In genomic region chr2L:8852235-8852634, dm6 we compare ENCODE assay signal across 1 fruit fly cellular context.
TF ChIP-seq lines count a peak whose summit lies in the region.

No protein-coding gene starts in this region.

TF ChIP-seq in whole organism, embryonic, 481 proteins besides CTCF, POLR2A, EP300 and RAD21 (continued from another document and continues in another):
- TF ChIP-seq CG2120 (GFP tag; optimal IDR thresholded peaks at IDR 0.05; lab: Kevin White, UChicago) (no peak), slbo (GFP tag; IDR thresholded peaks at IDR 0.05; lab: Robert Waterston, UW) (no peak), Lim3 (GFP tag; IDR thresholded peaks at IDR 0.05; lab: Robert Waterston, UW) (no peak), dmrt99B (tag; optimal IDR thresholded peaks at IDR 0.05; lab: Kevin White, UChicago) (peak; percentile 46), fd64A (GFP tag; optimal IDR thresholded peaks at IDR 0.05; lab: Kevin White, UChicago) (peak; percentile 77), E2f2 (GFP tag; IDR thresholded peaks at IDR 0.05; lab: Robert Waterston, UW) (peak; percentile 27; the same call in 1 of the 2 replicates), bcd (GFP tag; optimal IDR thresholded peaks at IDR 0.05; lab: Kevin White, UChicago) (peak; percentile 35), Mrtf (GFP tag; IDR thresholded peaks at IDR 0.05; lab: Robert Waterston, UW) (no peak), Hmr (GFP tag; optimal IDR thresholded peaks at IDR 0.05; lab: Kevin White, UChicago) (peak; percentile 41), cwo (GFP tag; optimal IDR thresholded peaks at IDR 0.05; lab: Kevin White, UChicago) (peak; percentile 11), ems (GFP tag; optimal IDR thresholded peaks at IDR 0.05; lab: Kevin White, UChicago) (no peak), Hr51 (GFP tag; optimal IDR thresholded peaks at IDR 0.05; lab: Kevin White, UChicago) (peak in 1 of 2 experiments; percentile 1), Camta (GFP tag; optimal IDR thresholded peaks at IDR 0.05; lab: Kevin White, UChicago) (peak; percentile 40), fu2 (GFP tag; optimal IDR thresholded peaks at IDR 0.05; lab: Kevin White, UChicago) (no peak), CG18262 (tag; optimal IDR thresholded peaks at IDR 0.05; lab: Kevin White, UChicago) (peak; percentile 72), sc (optimal IDR thresholded peaks at IDR 0.05; lab: Kevin White, UChicago) (no peak), sc (GFP tag; optimal IDR thresholded peaks at IDR 0.05; lab: Kevin White, UChicago) (peak; percentile 65), mam (GFP tag; optimal IDR thresholded peaks at IDR 0.05; lab: Kevin White, UChicago) (no peak), CG11398 (GFP tag; optimal IDR thresholded peaks at IDR 0.05; lab: Kevin White, UChicago) (peak; percentile 55), CG7786 (GFP tag; optimal IDR thresholded peaks at IDR 0.05; lab: Kevin White, UChicago) (peak; percentile 14), HHEX (GFP tag; optimal IDR thresholded peaks at IDR 0.05; lab: Kevin White, UChicago) (peak; percentile 71), CG7928 (GFP tag; optimal IDR thresholded peaks at IDR 0.05; lab: Kevin White, UChicago) (no peak), bsh (GFP tag; optimal IDR thresholded peaks at IDR 0.05; lab: Kevin White, UChicago) (peak in 1 of 2 experiments; percentile 68), HLH54F (GFP tag; optimal IDR thresholded peaks at IDR 0.05; lab: Kevin White, UChicago) (peak; percentile 18), CG1602 (GFP tag; optimal IDR thresholded peaks at IDR 0.05; lab: Kevin White, UChicago) (peak; percentile 21), CG9727 (GFP tag; optimal IDR thresholded peaks at IDR 0.05; lab: Kevin White, UChicago) (peak; percentile 90), CG31388 (GFP tag; optimal IDR thresholded peaks at IDR 0.05; lab: Kevin White, UChicago) (peak; percentile 28), CG11696 (GFP tag; IDR thresholded peaks at IDR 0.05; lab: Robert Waterston, UW) (no peak), fru (optimal IDR thresholded peaks at IDR 0.05; lab: Kevin White, UChicago) (no peak), CG17612 (GFP tag; IDR thresholded peaks at IDR 0.05; lab: Robert Waterston, UW) (no peak), abd-A (tag; optimal IDR thresholded peaks at IDR 0.05; lab: Kevin White, UChicago) (no peak), NK7.1 (GFP tag; optimal IDR thresholded peaks at IDR 0.05; lab: Kevin White, UChicago) (peak; percentile 36), CG2116 (GFP tag; optimal IDR thresholded peaks at IDR 0.05; lab: Kevin White, UChicago) (peak; percentile 62), p53 (GFP tag; optimal IDR thresholded peaks at IDR 0.05; lab: Kevin White, UChicago) (no peak), Hr78 (GFP tag; optimal IDR thresholded peaks at IDR 0.05; lab: Kevin White, UChicago) (peak in 1 of 2 experiments; percentile 93), Dfd (GFP tag; optimal IDR thresholded peaks at IDR 0.05; lab: Kevin White, UChicago) (no peak), Oli (tag; optimal IDR thresholded peaks at IDR 0.05; lab: Kevin White, UChicago) (no peak), CG16813 (GFP tag; IDR thresholded peaks at IDR 0.05; lab: Robert Waterston, UW; ENCODE audit: partially characterized antibody) (no peak), zfh2 (GFP tag; optimal IDR thresholded peaks at IDR 0.05; lab: Kevin White, UChicago) (no peak), Drgx (GFP tag; IDR thresholded peaks at IDR 0.05; lab: Robert Waterston, UW) (no peak), CG34376 (GFP tag; optimal IDR thresholded peaks at IDR 0.05; lab: Kevin White, UChicago) (no peak), dpn (GFP tag; optimal IDR thresholded peaks at IDR 0.05; lab: Kevin White, UChicago) (peak; percentile 20 to 24), Bgb (GFP tag; IDR thresholded peaks at IDR 0.05; lab: Robert Waterston, UW; ENCODE audit: partially characterized antibody) (no peak), emc (GFP tag; optimal IDR thresholded peaks at IDR 0.05; lab: Kevin White, UChicago) (no peak), CG11723 (GFP tag; optimal IDR thresholded peaks at IDR 0.05; lab: Kevin White, UChicago) (peak; percentile 56), CG12942 (GFP tag; optimal IDR thresholded peaks at IDR 0.05; lab: Kevin White, UChicago) (no peak), Asciz (GFP tag; optimal IDR thresholded peaks at IDR 0.05; lab: Kevin White, UChicago) (peak; percentile 81), CG7963 (GFP tag; IDR thresholded peaks at IDR 0.05; lab: Robert Waterston, UW; ENCODE audit: partially characterized antibody) (no peak), seq (GFP tag; IDR thresholded peaks at IDR 0.05; lab: Robert Waterston, UW) (peak; percentile 39; the same call in 1 of the 2 replicates), row (GFP tag; IDR thresholded peaks at IDR 0.05; lab: Robert Waterston, UW) (no peak), CG10959 (GFP tag; IDR thresholded peaks at IDR 0.05; lab: Robert Waterston, UW) (no peak; the same call in 1 of the 2 replicates), Oaz (GFP tag; IDR thresholded peaks at IDR 0.05; lab: Robert Waterston, UW) (no peak), CG6175 (GFP tag; IDR thresholded peaks at IDR 0.05; lab: Robert Waterston, UW) (no peak), CG8924 (tag; optimal IDR thresholded peaks at IDR 0.05; lab: Kevin White, UChicago) (peak; percentile 77), CG12071 (GFP tag; optimal IDR thresholded peaks at IDR 0.05; lab: Kevin White, UChicago) (peak; percentile 60), bbx (GFP tag; IDR thresholded peaks at IDR 0.05; lab: Robert Waterston, UW; ENCODE audit: partially characterized antibody) (no peak), CG33213 (GFP tag; optimal IDR thresholded peaks at IDR 0.05; lab: Kevin White, UChicago) (peak; percentile 46), CG1233 (GFP tag; optimal IDR thresholded peaks at IDR 0.05; lab: Kevin White, UChicago) (peak; percentile 82), CG2875 (GFP tag; optimal IDR thresholded peaks at IDR 0.05; lab: Kevin White, UChicago) (peak; percentile 82), Sry-δ (GFP tag; optimal IDR thresholded peaks at IDR 0.05; lab: Kevin White, UChicago) (no peak), CG30020 (tag; optimal IDR thresholded peaks at IDR 0.05; lab: Kevin White, UChicago) (peak; percentile 3), zfh1 (GFP tag; IDR thresholded peaks at IDR 0.05; lab: Robert Waterston, UW) (peak; percentile 63; the same call in 1 of the 3 replicates), NFAT (GFP tag; IDR thresholded peaks at IDR 0.05; lab: Robert Waterston, UW) (no peak), CG12104 (GFP tag; optimal IDR thresholded peaks at IDR 0.05; lab: Kevin White, UChicago) (peak; percentile 47), CG18476 (GFP tag; optimal IDR thresholded peaks at IDR 0.05; lab: Kevin White, UChicago) (peak; percentile 16), CG4282 (GFP tag; optimal IDR thresholded peaks at IDR 0.05; lab: Kevin White, UChicago) (no peak), hb (GFP tag; IDR thresholded peaks at IDR 0.05; lab: Robert Waterston, UW; ENCODE audit: partially characterized antibody) (no peak), cad (GFP tag; optimal IDR thresholded peaks at IDR 0.05; lab: Kevin White, UChicago) (no peak), Ravus (GFP tag; IDR thresholded peaks at IDR 0.05; lab: Robert Waterston, UW) (no peak), HLH3B (GFP tag; IDR thresholded peaks at IDR 0.05; lab: Robert Waterston, UW) (peak; percentile 47; the same call in 1 of the 2 replicates), stc (GFP tag; IDR thresholded peaks at IDR 0.05; lab: Robert Waterston, UW) (peak; percentile 51; the same call in 1 of the 2 replicates), Stat92E (GFP tag; optimal IDR thresholded peaks at IDR 0.05; lab: Kevin White, UChicago) (peak in 1 of 3 experiments; percentile 64), CG1647 (GFP tag; optimal IDR thresholded peaks at IDR 0.05; lab: Kevin White, UChicago) (no peak), CG6813 (GFP tag; optimal IDR thresholded peaks at IDR 0.05; lab: Kevin White, UChicago) (peak; percentile 91), Dll (GFP tag; IDR thresholded peaks at IDR 0.05; lab: Robert Waterston, UW; ENCODE audit: partially characterized antibody) (no peak), sd (tag; optimal IDR thresholded peaks at IDR 0.05; lab: Kevin White, UChicago) (peak; percentile 10), CG17361 (GFP tag; IDR thresholded peaks at IDR 0.05; lab: Robert Waterston, UW) (peak; percentile 40; the same call in 2 of the 3 replicates), CG12391 (tag; optimal IDR thresholded peaks at IDR 0.05; lab: Kevin White, UChicago) (peak; percentile 51), Dp (GFP tag; optimal IDR thresholded peaks at IDR 0.05; lab: Kevin White, UChicago) (no peak), CG2199 (GFP tag; IDR thresholded peaks at IDR 0.05; lab: Robert Waterston, UW) (no peak), CG4820 (GFP tag; optimal IDR thresholded peaks at IDR 0.05; lab: Kevin White, UChicago) (peak; percentile 43), Xrp1 (GFP tag; IDR thresholded peaks at IDR 0.05; lab: Robert Waterston, UW) (peak; percentile 86), Gug (GFP tag; IDR thresholded peaks at IDR 0.05; lab: Robert Waterston, UW) (no peak), z (GFP tag; IDR thresholded peaks at IDR 0.05; lab: Robert Waterston, UW) (peak; percentile 51; the same call in 1 of the 3 replicates), Hr3 (GFP tag; optimal IDR thresholded peaks at IDR 0.05; lab: Kevin White, UChicago) (no peak), CG6765 (GFP tag; optimal IDR thresholded peaks at IDR 0.05; lab: Kevin White, UChicago) (peak; percentile 64), CG12155 (GFP tag; optimal IDR thresholded peaks at IDR 0.05; lab: Kevin White, UChicago) (no peak), rib (GFP tag; IDR thresholded peaks at IDR 0.05; lab: Robert Waterston, UW) (no peak), CG10321 (GFP tag; IDR thresholded peaks at IDR 0.05; lab: Robert Waterston, UW) (no peak), tap (tag; optimal IDR thresholded peaks at IDR 0.05; lab: Kevin White, UChicago) (peak; percentile 60), hbn (GFP tag; IDR thresholded peaks at IDR 0.05; lab: Robert Waterston, UW; ENCODE audit: partially characterized antibody) (no peak), NC2α (GFP tag; optimal IDR thresholded peaks at IDR 0.05; lab: Kevin White, UChicago) (peak; percentile 48), CG9215 (GFP tag; IDR thresholded peaks at IDR 0.05; lab: Robert Waterston, UW) (no peak), danr (GFP tag; IDR thresholded peaks at IDR 0.05; lab: Robert Waterston, UW) (no peak), Mad (GFP tag; optimal IDR thresholded peaks at IDR 0.05; lab: Kevin White, UChicago) (no peak), Ptx1 (GFP tag; IDR thresholded peaks at IDR 0.05; lab: Robert Waterston, UW) (no peak), pum (GFP tag; optimal IDR thresholded peaks at IDR 0.05; lab: Kevin White, UChicago) (no peak), CG6654 (GFP tag; optimal IDR thresholded peaks at IDR 0.05; lab: Kevin White, UChicago) (no peak), CG8359 (GFP tag; optimal IDR thresholded peaks at IDR 0.05; lab: Kevin White, UChicago; ENCODE audit: borderline replicate concordance) (peak; percentile 76), dysf (GFP tag; IDR thresholded peaks at IDR 0.05; lab: Robert Waterston, UW) (no peak), ken (GFP tag; IDR thresholded peaks at IDR 0.05; lab: Robert Waterston, UW) (no peak), Lhr (GFP tag; optimal IDR thresholded peaks at IDR 0.05; lab: Kevin White, UChicago) (peak; percentile 59), CG12744 (GFP tag; optimal IDR thresholded peaks at IDR 0.05; lab: Kevin White, UChicago) (no peak), fd102C (GFP tag; optimal IDR thresholded peaks at IDR 0.05; lab: Kevin White, UChicago) (peak; percentile 94), Neu2 (GFP tag; optimal IDR thresholded peaks at IDR 0.05; lab: Kevin White, UChicago; ENCODE audit: borderline replicate concordance) (peak; percentile 30), pita (GFP tag; optimal IDR thresholded peaks at IDR 0.05; lab: Kevin White, UChicago) (no peak), CG32767 (GFP tag; IDR thresholded peaks at IDR 0.05; lab: Robert Waterston, UW) (no peak), wek (GFP tag; optimal IDR thresholded peaks at IDR 0.05; lab: Kevin White, UChicago) (peak; percentile 71), CG18764 (GFP tag; optimal IDR thresholded peaks at IDR 0.05; lab: Kevin White, UChicago) (peak; percentile 49), CG15269 (tag; optimal IDR thresholded peaks at IDR 0.05; lab: Kevin White, UChicago) (no peak), CG10366 (GFP tag; IDR thresholded peaks at IDR 0.05; lab: Robert Waterston, UW) (no peak), chif (GFP tag; optimal IDR thresholded peaks at IDR 0.05; lab: Kevin White, UChicago) (peak; percentile 35 to 53), toy (GFP tag; IDR thresholded peaks at IDR 0.05; lab: Robert Waterston, UW) (no peak), cato (GFP tag; optimal IDR thresholded peaks at IDR 0.05; lab: Kevin White, UChicago; ENCODE audit: borderline replicate concordance) (no peak), Chrac-16 (GFP tag; optimal IDR thresholded peaks at IDR 0.05; lab: Kevin White, UChicago) (no peak), ind (GFP tag; optimal IDR thresholded peaks at IDR 0.05; lab: Kevin White, UChicago) (no peak), CG17912 (GFP tag; optimal IDR thresholded peaks at IDR 0.05; lab: Kevin White, UChicago) (peak; percentile 65), CrebB (tag; optimal IDR thresholded peaks at IDR 0.05; lab: Kevin White, UChicago) (peak; percentile 73), Pdp1 (GFP tag; optimal IDR thresholded peaks at IDR 0.05; lab: Kevin White, UChicago) (peak; percentile 41 to 57), E2f1 (GFP tag; IDR thresholded peaks at IDR 0.05; lab: Robert Waterston, UW) (no peak), CG31365 (tag; optimal IDR thresholded peaks at IDR 0.05; lab: Kevin White, UChicago) (peak; percentile 18), Hsf (GFP tag; optimal IDR thresholded peaks at IDR 0.05; lab: Kevin White, UChicago) (peak; percentile 11), gem (tag; optimal IDR thresholded peaks at IDR 0.05; lab: Kevin White, UChicago) (peak; percentile 56), insv (GFP tag; optimal IDR thresholded peaks at IDR 0.05; lab: Kevin White, UChicago) (peak in 1 of 2 experiments; percentile 39), Vsx1 (GFP tag; optimal IDR thresholded peaks at IDR 0.05; lab: Kevin White, UChicago) (peak; percentile 88), ATbp (GFP tag; optimal IDR thresholded peaks at IDR 0.05; lab: Kevin White, UChicago) (peak; percentile 84), CG17802 (tag; optimal IDR thresholded peaks at IDR 0.05; lab: Kevin White, UChicago) (no peak), bab2 (GFP tag; optimal IDR thresholded peaks at IDR 0.05; lab: Kevin White, UChicago) (peak; percentile 62), CG8281 (tag; optimal IDR thresholded peaks at IDR 0.05; lab: Kevin White, UChicago) (peak; percentile 44), CG17385 (GFP tag; optimal IDR thresholded peaks at IDR 0.05; lab: Kevin White, UChicago) (peak; percentile 57), CG10274 (GFP tag; optimal IDR thresholded peaks at IDR 0.05; lab: Kevin White, UChicago) (peak; percentile 29), CG1603 (tag; optimal IDR thresholded peaks at IDR 0.05; lab: Kevin White, UChicago) (peak; percentile 59)
